Worm (Caenorhabditis elegans): Measurements from ENCODE around the gene T25B9.11.

DNA sequence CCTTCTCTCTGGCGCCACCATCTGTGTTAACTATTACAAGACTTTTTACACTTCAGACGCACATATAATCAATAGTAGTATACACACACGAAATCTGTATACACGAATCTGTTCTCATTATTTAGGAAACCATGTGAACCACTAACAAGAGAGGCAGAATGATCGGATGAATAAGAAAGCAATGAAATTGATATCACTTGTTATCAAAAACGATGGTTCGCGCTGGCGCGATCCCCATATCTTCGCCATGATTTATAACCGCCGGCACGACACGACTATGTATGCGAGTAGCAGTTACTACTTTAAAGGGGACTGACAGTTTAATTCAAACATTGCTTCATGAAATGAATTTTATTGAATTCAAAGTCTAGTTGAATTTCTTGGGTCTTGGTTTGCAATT is 17.0 kb downstream of the T25B9.11 start:
- TF ChIP-seq php-3 (GFP tag; IDR thresholded peaks at IDR 0.05) (no peak), lin-15B (tag; optimal IDR thresholded peaks at IDR 0.05) (no peak), nhr-77 (tag; optimal IDR thresholded peaks at IDR 0.05) (no peak), fkh-10 (GFP tag; optimal IDR thresholded peaks at IDR 0.05) (no peak), dpl-1 (GFP tag; optimal IDR thresholded peaks at IDR 0.05) (no peak), aha-1 (tag) (peak; percentile 60), nhr-237 (tag; optimal IDR thresholded peaks at IDR 0.05) (no peak), fos-1 (tag; optimal IDR thresholded peaks at IDR 0.05) (no peak), F44E2.7 (GFP tag; IDR thresholded peaks at IDR 0.05) (no peak), ama-1 (optimal IDR thresholded peaks at IDR 0.05) (no peak), ces-1 (GFP tag; optimal IDR thresholded peaks at IDR 0.05) (no peak)

All from whole organism, L4 larva.